Fruit fly (Drosophila melanogaster) S2 (cell line): ENCODE results near the gene yellow-f.

Experiments
- CG8478 ChIP-seq: fragments of >200 bp; optimal IDR thresholded peaks from 2 replicates; lab custom pipeline; 2018
- CTCF ChIP-seq, 2 experiments: fragments of >200 bp; optimal IDR thresholded peaks; 2 replicates each; lab custom pipeline; 2018

dm6 chr3R:12998234-12998591 is 5.2 kb upstream of the yellow-f start:
- TF ChIP-seq CTCF (optimal IDR thresholded peaks at IDR 0.05; lab: Kevin White, UChicago): no peak
- TF ChIP-seq CG8478 (lab: Kevin White, UChicago): no peak
